Worm (Caenorhabditis elegans): ENCODE measurements around the gene F41C3.1.

Gene F41C3.1

ce11 chrII:4790687-4791086, 38.6 kb downstream of the F41C3.1 start:
- TF ChIP-seq him-1 (tag; optimal IDR thresholded peaks at IDR 0.05) (no peak), dao-5 (tag; optimal IDR thresholded peaks at IDR 0.05) (no peak), W03F9.2 (tag; optimal IDR thresholded peaks at IDR 0.05) (no peak)

- TF ChIP-seq him-1 (tag; optimal IDR thresholded peaks at IDR 0.05) (peak; percentile 3), W03F9.2 (tag; optimal IDR thresholded peaks at IDR 0.05) (peak; percentile 22), dao-5 (tag; optimal IDR thresholded peaks at IDR 0.05) (no peak)
Observed at ce11 chrII:4791272-4791671, 39.2 kb downstream of the F41C3.1 start, which contains the start of gene F26G1.1. F26G1.1 (plus strand) TSS chrII:4791618.

DNA sequence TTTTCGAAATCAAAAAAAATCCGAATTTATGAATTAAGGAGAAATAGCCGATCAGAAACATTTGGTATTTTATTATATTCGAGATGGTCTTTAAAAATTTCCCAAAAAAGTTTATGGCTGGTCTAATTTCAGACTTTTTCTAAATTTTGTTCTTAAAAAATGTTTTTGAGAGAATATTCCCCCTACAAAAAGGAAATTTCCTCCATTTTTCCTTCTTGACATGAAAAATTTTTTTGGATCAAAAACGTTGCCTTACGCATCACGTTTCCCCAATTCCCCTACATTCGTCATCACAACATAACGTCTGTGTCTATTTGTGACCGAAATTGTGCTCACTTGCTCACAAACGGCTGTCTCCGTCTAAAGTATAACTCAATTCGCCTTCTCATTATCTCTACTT, 41.2 kb downstream of the F41C3.1 start:
- TF ChIP-seq W03F9.2 (tag; optimal IDR thresholded peaks at IDR 0.05) (no peak), him-1 (tag; optimal IDR thresholded peaks at IDR 0.05) (no peak), dao-5 (tag; optimal IDR thresholded peaks at IDR 0.05) (no peak)

ce11 chrII:4795461-4795860, 43.4 kb downstream of the F41C3.1 start, which contains the start of gene C33F10.4:
C33F10.4 (plus strand) TSS chrII:4795761.
- no peak for TF ChIP-seq dao-5 (tag; optimal IDR thresholded peaks at IDR 0.05)
- no peak for TF ChIP-seq him-1 (tag; optimal IDR thresholded peaks at IDR 0.05)
- TF ChIP-seq W03F9.2 (tag; optimal IDR thresholded peaks at IDR 0.05) = no peak

ce11 chrII:4797071-4797470, 45.0 kb downstream of the F41C3.1 start, which contains the start of gene C33F10.14:
C33F10.14 (plus strand) TSS chrII:4797371.
- TF ChIP-seq him-1 (tag; optimal IDR thresholded peaks at IDR 0.05) = no peak
- no peak for TF ChIP-seq W03F9.2 (tag; optimal IDR thresholded peaks at IDR 0.05)
- TF ChIP-seq dao-5 (tag; optimal IDR thresholded peaks at IDR 0.05) = no peak

- TF ChIP-seq dao-5 (tag; optimal IDR thresholded peaks at IDR 0.05) = no peak
- TF ChIP-seq him-1 (tag; optimal IDR thresholded peaks at IDR 0.05) = no peak
- no peak for TF ChIP-seq W03F9.2 (tag; optimal IDR thresholded peaks at IDR 0.05)
Observed at ce11 chrII:4800524-4800923, 48.4 kb downstream of the F41C3.1 start.
